Worm (Caenorhabditis elegans) whole organism, L1 larva: ENCODE results near the gene str-28.

ENCODE experiments used
- C16A3.4 ChIP-seq: fragments of 150-350 bp; optimal IDR thresholded peaks from 2 replicates; lab custom pipeline; 2014; ENCODE audit warnings: missing biosample characterization, missing genetic modification characterization
- aha-1 ChIP-seq: fragments of 150-350 bp; optimal IDR thresholded peaks from 2 replicates; lab custom pipeline; 2014; ENCODE audit warnings: missing biosample characterization, missing genetic modification characterization
- alr-1 ChIP-seq: fragments of 200-800 bp; sonication (Bioruptor generic); optimal IDR thresholded peaks from 2 replicates; lab custom pipeline; 2018; ENCODE audit warnings: borderline replicate concordance, mild to moderate bottlenecking, missing genetic modification characterization, missing compliant biosample characterization
- blmp-1 ChIP-seq: fragments of 150-350 bp; optimal IDR thresholded peaks from 2 replicates; lab custom pipeline; 2014; ENCODE audit warnings: missing biosample characterization, missing genetic modification characterization
- ceh-63 ChIP-seq: fragments of 200-800 bp; sonication (Bioruptor generic); optimal IDR thresholded peaks from 2 replicates; lab custom pipeline; 2018; ENCODE audit warnings: mild to moderate bottlenecking, missing genetic modification characterization, missing compliant biosample characterization
- ceh-8 ChIP-seq: fragments of 200-800 bp; sonication (Bioruptor generic); optimal IDR thresholded peaks from 2 replicates; lab custom pipeline; 2018; ENCODE audit warnings: mild to moderate bottlenecking, missing genetic modification characterization, moderate library complexity, missing compliant biosample characterization
- ceh-88 ChIP-seq: fragments of 200-800 bp; sonication (Bioruptor generic); IDR thresholded peaks from 2 replicates; pipeline ENCODE4 v1.3.6; 2022; ENCODE audit warnings: missing genetic modification characterization, missing compliant biosample characterization
- dpl-1 ChIP-seq, 3 experiments: fragments of 150-350 bp in 2 of 3; sonication (generic microtip) in 1 of 3; optimal IDR thresholded peaks; 2 replicates each; lab custom pipeline; 2014 to 2017; ENCODE audit warnings: missing biosample characterization in 3 of 3, missing genetic modification characterization in 3 of 3, missing genetic modification reagents in 3 of 3
- efl-1 ChIP-seq, 4 experiments: fragments of 150-350 bp; optimal IDR thresholded peaks in 3 of 4; peaks in 1 of 4; 1 replicate in 1 of 4; 2 replicates in 3 of 4; lab custom pipeline; 2014; ENCODE audit warnings: missing biosample characterization in 2 of 4, missing genetic modification characterization in 2 of 4, missing genetic modification reagents in 2 of 4
- fkh-10 ChIP-seq: sonication (generic microtip); optimal IDR thresholded peaks from 2 replicates; lab custom pipeline; 2017; ENCODE audit warnings: missing biosample characterization, missing genetic modification reagents, missing genetic modification characterization
- fkh-4 ChIP-seq: sonication (generic microtip); optimal IDR thresholded peaks from 2 replicates; lab custom pipeline; 2016; ENCODE audit warnings: missing compliant biosample characterization, missing genetic modification characterization, borderline replicate concordance
- fkh-8 ChIP-seq: sonication (generic microtip); optimal IDR thresholded peaks from 2 replicates; lab custom pipeline; 2016; ENCODE audit warnings: mild to moderate bottlenecking, missing genetic modification characterization, missing compliant biosample characterization
- grh-1 ChIP-seq: fragments of 200-800 bp; sonication (Bioruptor generic); IDR thresholded peaks from 2 replicates; pipeline ENCODE4 v1.3.6; 2022; ENCODE audit warnings: missing genetic modification reagents, missing genetic modification characterization, missing compliant biosample characterization
- hlh-17 ChIP-seq: fragments of 200-800 bp; sonication (Bioruptor generic); optimal IDR thresholded peaks from 2 replicates; lab custom pipeline; 2018; ENCODE audit warnings: missing genetic modification characterization, mild to moderate bottlenecking, missing compliant biosample characterization, moderate library complexity, borderline replicate concordance
- hlh-4 ChIP-seq: sonication (generic microtip); optimal IDR thresholded peaks from 2 replicates; lab custom pipeline; 2016; ENCODE audit warnings: mild to moderate bottlenecking, missing genetic modification characterization, missing compliant biosample characterization
- hpl-2 ChIP-seq: fragments of 150-350 bp; optimal IDR thresholded peaks from 2 replicates; lab custom pipeline; 2014; ENCODE audit warnings: missing biosample characterization, missing genetic modification reagents, missing genetic modification characterization
- lin-35 ChIP-seq, 2 experiments: fragments of 150-350 bp; optimal IDR thresholded peaks; 2 replicates each; lab custom pipeline; 2014; ENCODE audit warnings: missing biosample characterization in 2 of 2, missing genetic modification characterization in 2 of 2, missing genetic modification reagents in 2 of 2
- lin-39 ChIP-seq: fragments of 150-350 bp; optimal IDR thresholded peaks from 2 replicates; lab custom pipeline; 2014; ENCODE audit warnings: missing biosample characterization, missing genetic modification reagents, missing genetic modification characterization
- mef-2 ChIP-seq: fragments of 150-350 bp; optimal IDR thresholded peaks from 2 replicates; lab custom pipeline; 2014; ENCODE audit warnings: missing biosample characterization, missing genetic modification characterization
- mep-1 ChIP-seq: fragments of 150-350 bp; optimal IDR thresholded peaks from 2 replicates; lab custom pipeline; 2014; ENCODE audit warnings: missing biosample characterization, missing genetic modification characterization
- nhr-11 ChIP-seq: fragments of 150-350 bp; optimal IDR thresholded peaks from 2 replicates; lab custom pipeline; 2014; ENCODE audit warnings: missing biosample characterization, missing genetic modification characterization
- nhr-12 ChIP-seq: sonication (generic microtip); optimal IDR thresholded peaks from 2 replicates; lab custom pipeline; 2017; ENCODE audit warnings: missing biosample characterization, missing genetic modification characterization
- nhr-20 ChIP-seq: sonication (generic microtip); optimal IDR thresholded peaks from 2 replicates; lab custom pipeline; 2016; ENCODE audit warnings: mild to moderate bottlenecking, missing genetic modification characterization, missing compliant biosample characterization
- nhr-85 ChIP-seq: sonication (generic microtip); peaks from one replicate; lab custom pipeline; 2016; ENCODE audit warnings: missing genetic modification characterization, inconsistent platforms, missing compliant biosample characterization
- pag-3 ChIP-seq: sonication (generic microtip); optimal IDR thresholded peaks from 2 replicates; lab custom pipeline; 2017; ENCODE audit warnings: missing genetic modification characterization, mild to moderate bottlenecking, missing compliant biosample characterization, antibody characterized with exemption, borderline replicate concordance; ENCODE audit not compliant: insufficient read depth
- pqm-1 ChIP-seq: sonication (generic microtip); optimal IDR thresholded peaks from 3 replicates; lab custom pipeline; 2017; ENCODE audit warnings: missing biosample characterization, missing genetic modification characterization
- skn-1 ChIP-seq: fragments of 150-350 bp; optimal IDR thresholded peaks from 2 replicates; lab custom pipeline; 2014; ENCODE audit warnings: missing biosample characterization, missing genetic modification characterization
- snu-23 ChIP-seq: sonication (generic microtip); optimal IDR thresholded peaks from 2 replicates; lab custom pipeline; 2016; ENCODE audit warnings: missing genetic modification characterization, missing compliant biosample characterization
- swsn-7 ChIP-seq: sonication (generic microtip); optimal IDR thresholded peaks from 2 replicates; lab custom pipeline; 2016; ENCODE audit warnings: missing genetic modification characterization, missing compliant biosample characterization
- unc-130 ChIP-seq: fragments of 150-350 bp; optimal IDR thresholded peaks from 2 replicates; lab custom pipeline; 2017; ENCODE audit warnings: missing biosample characterization, missing genetic modification characterization, inconsistent platforms
- unc-30 ChIP-seq: sonication (generic microtip); optimal IDR thresholded peaks from 2 replicates; lab custom pipeline; 2017; ENCODE audit warnings: missing biosample characterization, missing genetic modification characterization
- unc-86 ChIP-seq: sonication (generic microtip); optimal IDR thresholded peaks from 2 replicates; lab custom pipeline; 2016; ENCODE audit warnings: missing genetic modification characterization, missing compliant biosample characterization
- unc-98 ChIP-seq: fragments of 200-800 bp; sonication (Bioruptor generic); IDR thresholded peaks from 2 replicates; pipeline ENCODE4 v1.3.6; 2022; ENCODE audit warnings: missing genetic modification characterization, missing compliant biosample characterization
- xbp-1 ChIP-seq: sonication (generic microtip); optimal IDR thresholded peaks from 2 replicates; lab custom pipeline; 2016; ENCODE audit warnings: missing genetic modification characterization, missing compliant biosample characterization
- zip-4 ChIP-seq: fragments of 200-800 bp; sonication (Bioruptor generic); optimal IDR thresholded peaks from 2 replicates; lab custom pipeline; 2018; ENCODE audit warnings: mild to moderate bottlenecking, missing genetic modification characterization, moderate library complexity, missing compliant biosample characterization
- ztf-4 ChIP-seq: fragments of 150-350 bp; optimal IDR thresholded peaks from 2 replicates; lab custom pipeline; 2014; ENCODE audit warnings: missing biosample characterization, missing genetic modification characterization

Gene str-28

DNA sequence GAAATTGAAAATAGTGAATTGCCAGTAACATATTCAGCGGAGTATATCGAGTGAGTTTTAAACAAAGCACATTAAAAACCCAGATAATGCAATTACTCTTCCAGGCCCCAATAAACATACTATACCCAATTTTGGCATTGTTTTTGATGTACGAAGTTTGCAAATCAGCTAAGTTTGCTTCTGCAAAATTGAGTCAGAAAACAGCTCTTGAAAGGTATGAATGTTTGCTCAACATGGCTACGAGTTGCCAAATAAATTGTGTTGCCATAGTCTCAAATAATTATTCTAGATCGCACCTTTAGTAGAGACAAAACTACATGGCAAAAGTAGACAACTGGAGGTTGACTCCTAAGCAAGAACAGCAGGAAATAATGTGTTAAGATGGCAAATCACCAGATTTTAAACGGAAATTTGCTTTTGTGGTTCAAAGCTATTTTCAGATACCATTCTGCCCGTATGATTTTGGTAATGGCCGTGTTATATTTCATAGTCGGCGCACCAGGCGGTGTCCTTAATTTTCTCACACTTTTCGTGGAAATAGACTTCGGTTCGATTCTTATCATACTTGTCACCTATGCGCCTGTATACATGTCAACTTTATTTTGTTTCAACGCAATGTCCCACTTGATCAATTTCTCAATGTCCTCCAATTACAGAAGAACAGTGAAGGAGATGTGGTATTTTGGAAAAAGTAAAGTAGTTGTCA lies 40.1 kb downstream of the str-28 start (continued):
- TF ChIP-seq unc-130 (no peak), lin-35 (GFP tag; optimal IDR thresholded peaks at IDR 0.05; lab: Kevin White, UChicago) (no peak), blmp-1 (no peak), unc-30 (tag; lab: Kevin White, UChicago) (no peak), grh-1 (GFP tag; lab: Robert Waterston, UW) (no peak), mep-1 (no peak), unc-98 (no peak), nhr-85 (peak; percentile 53), nhr-20 (tag; lab: Kevin White, UChicago) (peak; percentile 6), hlh-17 (GFP tag; lab: Kevin White, UChicago) (no peak), pag-3 (tag; lab: Kevin White, UChicago) (no peak)

DNA sequence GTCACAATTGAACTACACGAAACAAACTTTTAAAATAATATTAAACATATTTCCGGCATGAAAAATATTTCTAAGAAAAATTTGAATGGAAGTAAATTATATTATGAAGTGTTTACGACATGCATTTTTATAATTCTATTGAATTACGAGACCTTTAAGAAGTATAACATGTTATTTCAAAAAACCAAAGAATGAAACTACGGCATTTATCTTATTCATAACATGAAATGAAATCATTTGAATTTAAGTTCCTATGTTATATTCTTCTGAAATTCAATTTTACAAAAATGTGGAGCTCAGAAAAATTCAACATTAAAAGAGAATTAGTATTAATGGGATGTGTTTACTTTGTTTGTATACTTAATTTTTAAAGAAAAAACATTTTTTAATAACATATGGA lies 41.7 kb downstream of the str-28 start, which contains the start of gene srw-71:
Gene srw-71 (minus strand): TSS at position 101 of the 400 bp plus-strand sequence.
- peak; percentile 30 for TF ChIP-seq nhr-11 (tag; lab: Kevin White, UChicago)
- TF ChIP-seq fkh-8 (tag; lab: Kevin White, UChicago), result peak; percentile 33
- no peak for TF ChIP-seq nhr-20 (tag; lab: Kevin White, UChicago)
- TF ChIP-seq swsn-7, result no peak
- no peak for TF ChIP-seq xbp-1 (tag; lab: Kevin White, UChicago)
- TF ChIP-seq ceh-8 (GFP tag; lab: Kevin White, UChicago), result no peak
- no peak for TF ChIP-seq mef-2 (tag; lab: Kevin White, UChicago)
- TF ChIP-seq lin-39, result no peak
- no peak for TF ChIP-seq dpl-1 (GFP tag; optimal IDR thresholded peaks at IDR 0.05; lab: Kevin White, UChicago)
- no peak for TF ChIP-seq alr-1 (tag; lab: Kevin White, UChicago)
- no peak for TF ChIP-seq snu-23 (GFP tag; lab: Kevin White, UChicago)
- TF ChIP-seq ceh-63 (GFP tag; lab: Kevin White, UChicago), result no peak

DNA sequence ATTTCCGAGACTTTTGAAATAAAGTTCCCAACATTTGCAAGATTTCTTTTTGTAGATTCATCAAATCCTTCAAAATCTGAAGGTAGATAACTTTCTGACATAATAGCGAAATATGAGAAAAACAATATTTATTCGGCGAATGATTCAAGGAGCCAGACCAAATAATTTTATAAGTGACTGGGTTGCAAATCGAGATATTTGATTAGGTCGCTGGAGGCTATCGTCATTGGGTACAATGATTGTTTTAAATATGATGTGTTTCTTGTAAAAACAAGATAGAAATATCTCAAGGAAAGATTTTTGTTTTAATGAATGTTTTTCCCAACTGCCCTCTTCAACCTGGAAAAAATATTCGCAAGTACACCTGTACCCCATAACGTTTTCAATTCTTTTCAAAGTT lies 43.8 kb downstream of the str-28 start, which contains the start of gene srw-69:
Gene srw-69 (minus strand): TSS at position 101 of the 400 bp plus-strand sequence.
- TF ChIP-seq ztf-4 (tag; lab: Kevin White, UChicago) (no peak), zip-4 (GFP tag; lab: Kevin White, UChicago) (no peak), aha-1 (tag; lab: Kevin White, UChicago) (no peak), efl-1 (optimal IDR thresholded peaks at IDR 0.05; lab: Kevin White, UChicago) (no peak), efl-1 (GFP tag; optimal IDR thresholded peaks at IDR 0.05 in 1 of 2; lab: Kevin White, UChicago) (no peak), C16A3.4 (no peak), hlh-17 (GFP tag; lab: Kevin White, UChicago) (no peak), lin-39 (no peak), hlh-4 (tag; lab: Kevin White, UChicago) (no peak), fkh-4 (tag; lab: Kevin White, UChicago) (no peak), alr-1 (tag; lab: Kevin White, UChicago) (no peak), ceh-88 (GFP tag; lab: Robert Waterston, UW) (no peak)

DNA sequence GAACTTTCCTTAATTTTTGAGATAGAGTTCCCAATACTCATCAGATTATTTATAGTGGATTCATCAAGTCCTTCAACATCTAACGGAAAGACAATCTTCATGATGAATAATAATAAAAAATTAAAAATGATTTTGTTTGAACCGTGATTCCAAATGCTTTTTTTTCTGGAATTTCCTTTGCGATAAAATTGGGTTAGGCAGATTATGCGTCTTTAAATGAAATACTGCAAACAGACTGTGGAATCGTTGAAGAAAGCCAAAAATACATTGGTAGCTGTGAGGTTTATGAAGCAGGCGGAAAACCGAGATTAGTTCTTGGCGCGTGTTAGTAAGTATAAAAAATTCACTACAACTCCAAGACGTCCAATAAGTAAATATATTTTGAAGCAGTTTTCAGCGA lies 46.1 kb downstream of the str-28 start, which contains the start of gene srw-68:
Gene srw-68 (minus strand): TSS at position 101 of the 400 bp plus-strand sequence.
- TF ChIP-seq mep-1 (no peak), C16A3.4 (no peak), nhr-12 (tag; lab: Kevin White, UChicago) (no peak), unc-98 (no peak), ceh-8 (GFP tag; lab: Kevin White, UChicago) (no peak), fkh-10 (GFP tag; lab: Kevin White, UChicago) (no peak), unc-86 (tag; lab: Kevin White, UChicago) (no peak), skn-1 (no peak), nhr-11 (tag; lab: Kevin White, UChicago) (no peak), hpl-2 (GFP tag; lab: Kevin White, UChicago) (no peak), pqm-1 (tag; lab: Kevin White, UChicago) (no peak), grh-1 (GFP tag; lab: Robert Waterston, UW) (no peak)
